Worm (Caenorhabditis elegans) whole organism, L4 larva: ENCODE results near the gene vit-6.
A peak's percentile ranks its signal among the peaks of the same experiment; 100 is the strongest.

Source experiments
- D1046.2 ChIP-seq: fragments of 200-800 bp; sonication (Bioruptor generic); IDR thresholded peaks from 2 replicates; pipeline ENCODE4 v1.3.6; 2022; ENCODE audit warnings: missing genetic modification characterization, missing compliant biosample characterization
- F10B5.3 ChIP-seq: sonication (generic microtip); optimal IDR thresholded peaks from 2 replicates; lab custom pipeline; 2016; ENCODE audit warnings: mild to moderate bottlenecking, missing genetic modification characterization, missing compliant biosample characterization
- T20F7.1 ChIP-seq: fragments of 200-800 bp; sonication (Bioruptor generic); optimal IDR thresholded peaks from 2 replicates; lab custom pipeline; 2018; ENCODE audit warnings: mild to moderate bottlenecking, missing genetic modification characterization, missing compliant biosample characterization
- ama-1 ChIP-seq: fragments of 150-350 bp; optimal IDR thresholded peaks from 2 replicates; lab custom pipeline; 2014; ENCODE audit warnings: inconsistent platforms, mixed read lengths
- ceh-28 ChIP-seq: fragments of 150-350 bp; optimal IDR thresholded peaks from 2 replicates; lab custom pipeline; 2014; ENCODE audit warnings: missing biosample characterization, missing genetic modification reagents, missing genetic modification characterization
- ces-1 ChIP-seq: fragments of 150-350 bp; sonication (generic microtip); optimal IDR thresholded peaks from 4 replicates; lab custom pipeline; 2014; ENCODE audit warnings: missing biosample characterization, missing genetic modification reagents, missing genetic modification characterization
- ctbp-1 ChIP-seq: fragments of 200-800 bp; sonication (Bioruptor generic); IDR thresholded peaks from 2 replicates; pipeline ENCODE4 v1.3.6; 2022; ENCODE audit warnings: missing genetic modification reagents, missing genetic modification characterization, missing compliant biosample characterization
- daf-12 ChIP-seq: fragments of 150-350 bp; optimal IDR thresholded peaks from 2 replicates; lab custom pipeline; 2014; ENCODE audit warnings: missing biosample characterization, missing genetic modification reagents, missing genetic modification characterization
- daf-16 ChIP-seq, 3 experiments: sonication (generic microtip); optimal IDR thresholded peaks; 2 replicates each; lab custom pipeline; 2016 to 2017; ENCODE audit warnings: missing genetic modification characterization in 3 of 3, missing genetic modification reagents in 3 of 3, mild to moderate bottlenecking in 2 of 3, missing compliant biosample characterization in 2 of 3, missing biosample characterization in 1 of 3, moderate library complexity in 1 of 3
- dpl-1 ChIP-seq: fragments of 150-350 bp; optimal IDR thresholded peaks from 2 replicates; lab custom pipeline; 2014; ENCODE audit warnings: missing biosample characterization, missing genetic modification reagents, missing genetic modification characterization
- dve-1 ChIP-seq: sonication (generic microtip); optimal IDR thresholded peaks from 2 replicates; lab custom pipeline; 2017; ENCODE audit warnings: antibody characterized with exemption, mild to moderate bottlenecking, missing genetic modification characterization, missing compliant biosample characterization; ENCODE audit not compliant: insufficient read depth
- egl-27 ChIP-seq: sonication (generic microtip); optimal IDR thresholded peaks from 3 replicates; lab custom pipeline; 2017; ENCODE audit warnings: missing biosample characterization, missing genetic modification reagents, missing genetic modification characterization
- egl-43 ChIP-seq: fragments of 200-800 bp; sonication (Bioruptor generic); IDR thresholded peaks from 2 replicates; pipeline ENCODE4 v1.3.6; 2022; ENCODE audit warnings: missing genetic modification reagents, missing genetic modification characterization, missing compliant biosample characterization
- gei-8 ChIP-seq: fragments of 200-800 bp; sonication (Bioruptor generic); optimal IDR thresholded peaks from 2 replicates; lab custom pipeline; 2018; ENCODE audit warnings: mild to moderate bottlenecking, missing genetic modification characterization, missing compliant biosample characterization
- hlh-11 ChIP-seq: fragments of 200-800 bp; sonication (Bioruptor generic); optimal IDR thresholded peaks from 2 replicates; lab custom pipeline; 2018; ENCODE audit warnings: mild to moderate bottlenecking, missing genetic modification characterization, missing compliant biosample characterization
- hlh-30 ChIP-seq: sonication (generic microtip); optimal IDR thresholded peaks from 2 replicates; lab custom pipeline; 2017; ENCODE audit warnings: antibody characterized with exemption, mild to moderate bottlenecking, missing genetic modification characterization, missing compliant biosample characterization; ENCODE audit not compliant: insufficient read depth
- lin-1 ChIP-seq: fragments of 200-800 bp; sonication (Bioruptor generic); IDR thresholded peaks from 2 replicates; pipeline ENCODE4 v1.3.6; 2022; ENCODE audit warnings: missing genetic modification reagents, missing genetic modification characterization, missing compliant biosample characterization
- lin-13 ChIP-seq: fragments of 150-350 bp; optimal IDR thresholded peaks from 2 replicates; lab custom pipeline; 2014; ENCODE audit warnings: missing biosample characterization, missing genetic modification reagents, missing genetic modification characterization
- lin-38 ChIP-seq: fragments of 200-800 bp; sonication (Bioruptor generic); IDR thresholded peaks from 2 replicates; pipeline ENCODE4 v1.3.6; 2022; ENCODE audit warnings: missing genetic modification reagents, missing genetic modification characterization, missing compliant biosample characterization
- lsy-2 ChIP-seq, 2 experiments: fragments of 150-350 bp in 1 of 2; sonication (generic microtip) in 1 of 2; optimal IDR thresholded peaks; 2 replicates each; lab custom pipeline; 2014 to 2017; ENCODE audit warnings: missing biosample characterization in 2 of 2, missing genetic modification characterization in 2 of 2
- mdl-1 ChIP-seq, 2 experiments: fragments of 150-350 bp in 1 of 2; sonication (generic microtip) in 1 of 2; optimal IDR thresholded peaks; 2 replicates each; lab custom pipeline; 2014 to 2017; ENCODE audit warnings: missing biosample characterization in 2 of 2, missing genetic modification characterization in 2 of 2
- mep-1 ChIP-seq: fragments of 150-350 bp; sonication (generic microtip); optimal IDR thresholded peaks from 3 replicates; lab custom pipeline; 2014; ENCODE audit warnings: missing biosample characterization, missing genetic modification characterization
- mes-2 ChIP-seq: sonication (generic microtip); optimal IDR thresholded peaks from 2 replicates; lab custom pipeline; 2016; ENCODE audit warnings: missing genotype, mild to moderate bottlenecking, missing genetic modification characterization, missing compliant biosample characterization; ENCODE audit not compliant: poor library complexity, severe bottlenecking
- nhr-11 ChIP-seq: fragments of 150-350 bp; optimal IDR thresholded peaks from 2 replicates; lab custom pipeline; 2014; ENCODE audit warnings: missing biosample characterization, missing genetic modification characterization
- nhr-237 ChIP-seq: sonication (generic microtip); optimal IDR thresholded peaks from 2 replicates; lab custom pipeline; 2017; ENCODE audit warnings: missing biosample characterization, missing genetic modification characterization
- nhr-25 ChIP-seq: sonication (generic microtip); optimal IDR thresholded peaks from 2 replicates; lab custom pipeline; 2017; ENCODE audit warnings: missing genetic modification characterization, mild to moderate bottlenecking, missing compliant biosample characterization, antibody characterized with exemption, moderate library complexity, borderline replicate concordance; ENCODE audit not compliant: insufficient read depth
- nhr-28 ChIP-seq: fragments of 150-350 bp; optimal IDR thresholded peaks from 2 replicates; lab custom pipeline; 2014; ENCODE audit warnings: missing biosample characterization, missing genetic modification characterization
- nhr-6 ChIP-seq: fragments of 150-350 bp; optimal IDR thresholded peaks from 2 replicates; lab custom pipeline; 2014; ENCODE audit warnings: missing biosample characterization, missing genetic modification characterization
- nhr-76 ChIP-seq: fragments of 150-350 bp; optimal IDR thresholded peaks from 2 replicates; lab custom pipeline; 2014; ENCODE audit warnings: missing biosample characterization, missing genetic modification characterization
- nhr-77 ChIP-seq: fragments of 150-350 bp; optimal IDR thresholded peaks from 2 replicates; lab custom pipeline; 2014; ENCODE audit warnings: missing biosample characterization, missing genetic modification characterization
- pha-4 ChIP-seq, 2 experiments: fragments of 150-350 bp in 1 of 2; fragments of 200-800 bp in 1 of 2; sonication (Bioruptor generic) in 1 of 2; IDR thresholded peaks in 1 of 2; optimal IDR thresholded peaks in 1 of 2; 2 replicates each; pipeline versions ENCODE4 v1.3.6 to Lab custom; 2014 to 2022; ENCODE audit warnings: missing genetic modification characterization in 2 of 2, missing genetic modification reagents in 2 of 2, missing biosample characterization in 1 of 2, missing compliant biosample characterization in 1 of 2
- rbr-2 ChIP-seq: sonication (generic microtip); optimal IDR thresholded peaks from 2 replicates; lab custom pipeline; 2016; ENCODE audit warnings: missing genotype, missing genetic modification characterization, missing compliant biosample characterization
- saeg-2 ChIP-seq: fragments of 200-800 bp; sonication (Bioruptor generic); IDR thresholded peaks from 2 replicates; pipeline ENCODE4 v1.3.6; 2022; ENCODE audit warnings: missing genetic modification reagents, missing genetic modification characterization, missing compliant biosample characterization
- sdz-12 ChIP-seq: fragments of 200-800 bp; sonication (Bioruptor generic); optimal IDR thresholded peaks from 2 replicates; lab custom pipeline; 2018; ENCODE audit warnings: mild to moderate bottlenecking, missing genetic modification characterization, missing compliant biosample characterization
- set-16 ChIP-seq: fragments of 200-800 bp; sonication (Bioruptor generic); IDR thresholded peaks from 2 replicates; pipeline ENCODE4 v1.3.6; 2022; ENCODE audit warnings: missing genetic modification reagents, missing genetic modification characterization, missing compliant biosample characterization
- skn-1 ChIP-seq: fragments of 150-350 bp; optimal IDR thresholded peaks from 2 replicates; lab custom pipeline; 2014; ENCODE audit warnings: missing biosample characterization, missing genetic modification characterization
- snpc-4 ChIP-seq: fragments of 150-350 bp; optimal IDR thresholded peaks from 2 replicates; lab custom pipeline; 2014; ENCODE audit warnings: missing biosample characterization, missing genetic modification characterization
- spr-1 ChIP-seq: sonication (generic microtip); optimal IDR thresholded peaks from 2 replicates; lab custom pipeline; 2016; ENCODE audit warnings: mild to moderate bottlenecking, missing genetic modification characterization, missing compliant biosample characterization
- unc-130 ChIP-seq: sonication (generic microtip); optimal IDR thresholded peaks from 2 replicates; lab custom pipeline; 2016; ENCODE audit warnings: missing genetic modification reagents, missing genetic modification characterization, missing compliant biosample characterization
- unc-62 ChIP-seq, 3 experiments: fragments of 150-350 bp in 1 of 3; sonication (generic microtip); optimal IDR thresholded peaks in 2 of 3; peaks in 1 of 3; 1 replicate in 1 of 3; 2 replicates in 2 of 3; lab custom pipeline; 2014 to 2017; ENCODE audit warnings: missing biosample characterization in 3 of 3, missing genetic modification characterization in 3 of 3, missing genetic modification reagents in 3 of 3, missing genotype in 1 of 3
- zfp-2 ChIP-seq: sonication (generic microtip); optimal IDR thresholded peaks from 2 replicates; lab custom pipeline; 2016; ENCODE audit warnings: mild to moderate bottlenecking, missing genetic modification characterization, missing compliant biosample characterization
- ztf-7 ChIP-seq: fragments of 150-350 bp; optimal IDR thresholded peaks from 2 replicates; lab custom pipeline; 2014; ENCODE audit warnings: missing biosample characterization, missing genetic modification characterization

vit-6 gene

ce11 chrIV:8287287-8287686, 26.3 kb downstream of the vit-6 start:
- peak in 1 of 2 experiments; percentile 96 for TF ChIP-seq unc-62 (GFP tag; optimal IDR thresholded peaks at IDR 0.05 in 1 of 2; lab: Kevin White, UChicago)
- TF ChIP-seq unc-62 (tag; optimal IDR thresholded peaks at IDR 0.05; lab: Kevin White, UChicago), result no peak
- no peak for TF ChIP-seq nhr-25 (tag; lab: Kevin White, UChicago)

DNA sequence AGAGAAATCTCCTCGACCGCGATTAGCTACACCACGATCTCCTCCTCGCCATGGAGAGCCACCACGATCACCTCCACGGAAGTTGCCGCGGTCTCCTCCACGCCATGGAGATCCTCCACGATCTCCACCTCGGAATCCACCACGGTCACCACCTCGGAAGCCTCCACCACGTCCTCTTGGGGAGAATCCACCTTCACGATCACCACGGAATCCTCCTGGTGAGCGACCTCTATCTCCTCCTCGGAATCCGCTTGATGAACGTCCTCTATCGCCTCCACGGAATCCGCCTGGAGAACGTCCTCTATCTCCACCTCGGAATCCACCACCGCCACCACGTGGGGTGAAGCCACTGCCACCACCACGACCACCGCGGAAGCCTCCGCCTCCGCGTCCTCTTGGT, 28.1 kb downstream of the vit-6 start:
- TF ChIP-seq dpl-1 (GFP tag; lab: Kevin White, UChicago) (no peak), skn-1 (tag; lab: Kevin White, UChicago) (no peak), lin-1 (GFP tag; lab: Robert Waterston, UW) (0 out of 2 replicates have a peak, but pooled peaks have one; percentile 8), set-16 (GFP tag; lab: Robert Waterston, UW) (peak; percentile 94), egl-43 (GFP tag; lab: Robert Waterston, UW) (0 out of 2 replicates have a peak, but pooled peaks have one; percentile 51), unc-62 (GFP tag; optimal IDR thresholded peaks at IDR 0.05 in 1 of 2; lab: Kevin White, UChicago) (no peak), unc-62 (tag; optimal IDR thresholded peaks at IDR 0.05; lab: Kevin White, UChicago) (no peak), nhr-11 (tag; lab: Kevin White, UChicago) (no peak), ztf-7 (tag; lab: Kevin White, UChicago) (no peak), F10B5.3 (no peak), D1046.2 (GFP tag; lab: Robert Waterston, UW) (no peak), unc-130 (no peak), saeg-2 (GFP tag; lab: Robert Waterston, UW) (no peak)
- TF ChIP-seq, all 104 proteins: peak for 3

DNA sequence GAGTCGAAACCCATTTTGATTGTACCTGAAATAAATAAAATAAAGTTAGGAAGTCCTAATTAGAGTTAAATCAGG, 28.4 kb downstream of the vit-6 start, which contains the start of gene nucl-1:
nucl-1 (minus strand) TSS at position 26 of the 75 bp plus-strand sequence.
- TF ChIP-seq daf-12 (tag; lab: Kevin White, UChicago) (no peak), nhr-76 (tag; lab: Kevin White, UChicago) (no peak), sdz-12 (GFP tag; lab: Kevin White, UChicago) (no peak)

DNA sequence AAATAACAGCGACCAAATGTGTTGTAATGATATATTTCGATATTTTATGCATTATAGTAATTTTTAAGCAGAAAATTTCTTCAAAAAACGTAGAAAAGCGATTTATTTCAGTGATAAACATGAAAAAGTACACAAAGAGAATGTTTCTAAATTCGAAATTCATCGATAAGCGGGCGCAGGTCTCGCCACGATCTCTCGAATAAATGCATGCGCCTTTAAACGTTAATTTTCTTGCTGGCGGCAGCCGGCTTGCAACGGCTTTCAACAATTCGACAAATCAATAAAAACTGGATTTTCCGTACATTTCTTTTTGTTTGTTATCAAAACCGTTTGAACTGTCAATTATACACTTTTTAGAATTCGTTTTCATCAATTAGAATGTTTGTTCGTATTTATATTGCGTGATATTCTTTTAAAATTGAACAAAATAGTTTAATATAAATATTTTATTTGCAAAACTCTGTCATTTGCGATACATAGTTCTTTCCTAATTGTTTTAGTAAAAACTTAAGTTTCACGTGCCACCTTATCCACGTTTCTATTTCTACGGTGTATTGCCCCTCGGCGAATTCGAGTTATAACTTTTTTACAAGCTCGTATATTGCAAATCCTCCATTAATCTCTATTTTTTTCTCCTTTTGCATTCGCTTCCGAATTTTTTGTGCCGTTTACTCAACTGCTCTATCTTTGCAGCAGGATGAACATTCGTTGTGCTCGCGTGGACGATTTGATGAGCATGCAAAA, 28.8 kb downstream of the vit-6 start, which contains the start of gene daf-31:
daf-31 (plus strand) TSS at position 694 of the 744 bp plus-strand sequence.
- TF ChIP-seq dpl-1 (GFP tag; lab: Kevin White, UChicago) (peak; percentile 57), nhr-77 (tag; lab: Kevin White, UChicago) (no peak), egl-27 (tag; lab: Kevin White, UChicago) (no peak), pha-4 (GFP tag; IDR thresholded peaks at IDR 0.05; lab: Robert Waterston, UW) (no peak), pha-4 (tag; optimal IDR thresholded peaks at IDR 0.05; lab: Kevin White, UChicago) (peak; percentile 39), lin-38 (GFP tag; lab: Robert Waterston, UW) (peak; percentile 50), lin-13 (peak; percentile 24), zfp-2 (tag; lab: Kevin White, UChicago) (no peak), hlh-11 (tag; lab: Kevin White, UChicago) (peak; percentile 0), T20F7.1 (GFP tag; lab: Kevin White, UChicago) (peak; percentile 26), rbr-2 (tag; lab: Kevin White, UChicago) (peak; percentile 36), nhr-237 (tag; lab: Kevin White, UChicago) (no peak), ctbp-1 (GFP tag; lab: Robert Waterston, UW) (no peak), nhr-6 (tag; lab: Kevin White, UChicago) (peak; percentile 56), spr-1 (tag; lab: Kevin White, UChicago) (no peak), gei-8 (GFP tag; lab: Kevin White, UChicago) (no peak), hlh-30 (tag; lab: Kevin White, UChicago) (peak; percentile 23), ces-1 (GFP tag; lab: Kevin White, UChicago) (no peak), nhr-28 (tag; lab: Kevin White, UChicago) (peak; percentile 3), ama-1 (peak; percentile 7), mes-2 (tag; lab: Kevin White, UChicago) (peak; percentile 77), lsy-2 (tag; optimal IDR thresholded peaks at IDR 0.05; lab: Kevin White, UChicago) (peak in 1 of 2 experiments; percentile 75), dve-1 (tag; lab: Kevin White, UChicago) (peak; percentile 36), daf-16 (GFP tag; optimal IDR thresholded peaks at IDR 0.05; lab: Kevin White, UChicago) (no peak), daf-16 (tag; optimal IDR thresholded peaks at IDR 0.05; lab: Kevin White, UChicago) (peak; percentile 50), ceh-28 (tag; lab: Kevin White, UChicago) (peak; percentile 4), mep-1 (tag; lab: Kevin White, UChicago) (peak; percentile 60), snpc-4 (tag; lab: Kevin White, UChicago) (no peak), mdl-1 (tag; optimal IDR thresholded peaks at IDR 0.05; lab: Kevin White, UChicago) (peak in 1 of 2 experiments; percentile 17)
